Worm (Caenorhabditis elegans) whole organism, L2 larva: ENCODE measurements around the gene C04C3.6.
"Not testable (repeated sequence)": the region's sequence is repeated elsewhere in the genome, so short reads cannot be mapped to it uniquely, and the experiment has no call there.

Experiments used
- C34F6.9 ChIP-seq: fragments of 150-350 bp; optimal IDR thresholded peaks from 2 replicates; lab custom pipeline; 2014; ENCODE audit warnings: missing biosample characterization, missing genetic modification characterization
- F13H6.1 ChIP-seq: sonication (generic microtip); optimal IDR thresholded peaks from 2 replicates; lab custom pipeline; 2016; ENCODE audit warnings: missing genetic modification characterization, missing compliant biosample characterization
- R02D3.7 ChIP-seq: fragments of 150-350 bp; optimal IDR thresholded peaks from 2 replicates; lab custom pipeline; 2014; ENCODE audit warnings: missing biosample characterization, missing genetic modification characterization
- Y55F3AM.14 ChIP-seq: fragments of 200-800 bp; sonication (Bioruptor generic); optimal IDR thresholded peaks from 2 replicates; lab custom pipeline; 2018; ENCODE audit warnings: mild to moderate bottlenecking, missing genetic modification characterization, missing compliant biosample characterization
- ZK546.5 ChIP-seq: sonication (generic microtip); optimal IDR thresholded peaks from 2 replicates; lab custom pipeline; 2017; ENCODE audit warnings: missing biosample characterization, missing genetic modification characterization
- alr-1 ChIP-seq: fragments of 150-350 bp; optimal IDR thresholded peaks from 2 replicates; lab custom pipeline; 2014; ENCODE audit warnings: missing biosample characterization, missing genetic modification characterization
- aly-2 ChIP-seq: fragments of 150-350 bp; optimal IDR thresholded peaks from 2 replicates; lab custom pipeline; 2014; ENCODE audit warnings: missing biosample characterization, missing genetic modification characterization
- ama-1 ChIP-seq: fragments of 150-350 bp; optimal IDR thresholded peaks from 2 replicates; lab custom pipeline; 2018; ENCODE audit warnings: inconsistent platforms
- blmp-1 ChIP-seq: sonication (generic microtip); optimal IDR thresholded peaks from 2 replicates; lab custom pipeline; 2017; ENCODE audit warnings: missing genetic modification characterization, mild to moderate bottlenecking, missing compliant biosample characterization, antibody characterized with exemption, moderate library complexity; ENCODE audit not compliant: insufficient read depth
- ceh-16 ChIP-seq: fragments of 150-350 bp; optimal IDR thresholded peaks from 2 replicates; lab custom pipeline; 2014; ENCODE audit warnings: missing biosample characterization, missing genetic modification characterization
- ceh-82 ChIP-seq: fragments of 150-350 bp; optimal IDR thresholded peaks from 2 replicates; lab custom pipeline; 2014; ENCODE audit warnings: missing biosample characterization, missing genetic modification characterization
- crh-2 ChIP-seq: sonication (generic microtip); optimal IDR thresholded peaks from 2 replicates; lab custom pipeline; 2017; ENCODE audit warnings: missing biosample characterization, missing genetic modification characterization
- dmd-4 ChIP-seq: sonication (generic microtip); optimal IDR thresholded peaks from 2 replicates; lab custom pipeline; 2017; ENCODE audit warnings: missing biosample characterization, missing genetic modification characterization
- egl-27 ChIP-seq: sonication (generic microtip); optimal IDR thresholded peaks from 3 replicates; lab custom pipeline; 2017; ENCODE audit warnings: missing biosample characterization, missing genetic modification reagents, missing genetic modification characterization
- elt-1 ChIP-seq: fragments of 150-350 bp; optimal IDR thresholded peaks from 2 replicates; lab custom pipeline; 2014; ENCODE audit warnings: missing biosample characterization, missing genetic modification characterization
- elt-3 ChIP-seq: sonication (generic microtip); optimal IDR thresholded peaks from 2 replicates; lab custom pipeline; 2017; ENCODE audit warnings: missing biosample characterization, missing genetic modification characterization
- fos-1 ChIP-seq: fragments of 150-350 bp; optimal IDR thresholded peaks from 2 replicates; lab custom pipeline; 2014; ENCODE audit warnings: missing biosample characterization, missing genetic modification characterization
- gmeb-1 ChIP-seq: fragments of 150-350 bp; optimal IDR thresholded peaks from 2 replicates; lab custom pipeline; 2014; ENCODE audit warnings: missing biosample characterization, missing genetic modification characterization
- lin-11 ChIP-seq: fragments of 150-350 bp; sonication (generic microtip); optimal IDR thresholded peaks from 2 replicates; lab custom pipeline; 2014; ENCODE audit warnings: missing biosample characterization, missing genetic modification characterization, inconsistent platforms, mixed read lengths
- lin-13 ChIP-seq: fragments of 150-350 bp; optimal IDR thresholded peaks from 2 replicates; lab custom pipeline; 2014; ENCODE audit warnings: missing biosample characterization, missing genetic modification reagents, missing genetic modification characterization
- lin-39 ChIP-seq: fragments of 150-350 bp; optimal IDR thresholded peaks from 2 replicates; lab custom pipeline; 2014; ENCODE audit warnings: missing biosample characterization, missing genetic modification reagents, missing genetic modification characterization
- lsy-2 ChIP-seq, 2 experiments: fragments of 150-350 bp in 1 of 2; sonication (generic microtip) in 1 of 2; optimal IDR thresholded peaks; 2 replicates each; lab custom pipeline; 2014 to 2017; ENCODE audit warnings: missing biosample characterization in 2 of 2, missing genetic modification characterization in 2 of 2
- mab-5 ChIP-seq: fragments of 150-350 bp; optimal IDR thresholded peaks from 2 replicates; lab custom pipeline; 2014; ENCODE audit warnings: missing biosample characterization, missing genetic modification characterization
- mbf-1 ChIP-seq: sonication (generic microtip); optimal IDR thresholded peaks from 2 replicates; lab custom pipeline; 2017; ENCODE audit warnings: missing biosample characterization, missing genetic modification characterization
- mdl-1 ChIP-seq, 2 experiments: fragments of 150-350 bp in 1 of 2; sonication (generic microtip) in 1 of 2; optimal IDR thresholded peaks; 2 replicates each; lab custom pipeline; 2017; ENCODE audit warnings: missing biosample characterization in 2 of 2, missing genetic modification characterization in 2 of 2
- nhr-11 ChIP-seq: fragments of 150-350 bp; optimal IDR thresholded peaks from 2 replicates; lab custom pipeline; 2014; ENCODE audit warnings: missing biosample characterization, missing genetic modification characterization
- nhr-12 ChIP-seq: fragments of 150-350 bp; optimal IDR thresholded peaks from 2 replicates; lab custom pipeline; 2014; ENCODE audit warnings: missing biosample characterization, missing genetic modification characterization
- nhr-129 ChIP-seq: fragments of 150-350 bp; optimal IDR thresholded peaks from 2 replicates; lab custom pipeline; 2014; ENCODE audit warnings: missing biosample characterization, missing genetic modification characterization
- nhr-23 ChIP-seq: fragments of 150-350 bp; optimal IDR thresholded peaks from 2 replicates; lab custom pipeline; 2014; ENCODE audit warnings: missing biosample characterization, missing genetic modification reagents, missing genetic modification characterization
- nhr-237 ChIP-seq: fragments of 150-350 bp; optimal IDR thresholded peaks from 2 replicates; lab custom pipeline; 2014; ENCODE audit warnings: missing biosample characterization, missing genetic modification characterization
- nhr-25 ChIP-seq: fragments of 150-350 bp; sonication (generic microtip); optimal IDR thresholded peaks from 3 replicates; lab custom pipeline; 2014; ENCODE audit warnings: missing biosample characterization, missing genetic modification characterization
- nhr-6 ChIP-seq: fragments of 150-350 bp; optimal IDR thresholded peaks from 2 replicates; lab custom pipeline; 2014; ENCODE audit warnings: missing biosample characterization, missing genetic modification characterization
- nhr-77 ChIP-seq: fragments of 150-350 bp; optimal IDR thresholded peaks from 2 replicates; lab custom pipeline; 2014; ENCODE audit warnings: missing biosample characterization, missing genetic modification characterization
- sem-4 ChIP-seq: fragments of 150-350 bp; optimal IDR thresholded peaks from 2 replicates; lab custom pipeline; 2014; ENCODE audit warnings: missing biosample characterization, missing genetic modification reagents, missing genetic modification characterization
- skn-1 ChIP-seq: sonication (generic microtip); optimal IDR thresholded peaks from 2 replicates; lab custom pipeline; 2017; ENCODE audit warnings: missing biosample characterization, missing genetic modification characterization
- sma-3 ChIP-seq: sonication (generic microtip); optimal IDR thresholded peaks from 2 replicates; lab custom pipeline; 2016; ENCODE audit warnings: missing genetic modification reagents, missing genetic modification characterization, missing compliant biosample characterization
- sma-9 ChIP-seq, 2 experiments: fragments of 150-350 bp in 1 of 2; sonication (generic microtip) in 1 of 2; optimal IDR thresholded peaks; 2 replicates each; lab custom pipeline; 2014 to 2016; ENCODE audit warnings: missing genetic modification characterization in 2 of 2, mild to moderate bottlenecking in 1 of 2, missing biosample characterization in 1 of 2, missing compliant biosample characterization in 1 of 2, missing genetic modification reagents in 1 of 2, moderate library complexity in 1 of 2
- snpc-4 ChIP-seq: fragments of 150-350 bp; optimal IDR thresholded peaks from 2 replicates; lab custom pipeline; 2014; ENCODE audit warnings: missing biosample characterization, missing genetic modification characterization
- unc-39 ChIP-seq: fragments of 150-350 bp; optimal IDR thresholded peaks from 2 replicates; lab custom pipeline; 2014; ENCODE audit warnings: missing biosample characterization, missing genetic modification characterization
- unc-55 ChIP-seq: fragments of 150-350 bp; sonication (generic microtip); optimal IDR thresholded peaks from 3 replicates; lab custom pipeline; 2014; ENCODE audit warnings: missing biosample characterization, missing genetic modification reagents, missing genetic modification characterization
- unc-62 ChIP-seq: fragments of 150-350 bp; optimal IDR thresholded peaks from 2 replicates; lab custom pipeline; 2014; ENCODE audit warnings: missing biosample characterization, missing genetic modification reagents, missing genetic modification characterization
- zag-1 ChIP-seq: fragments of 150-350 bp; optimal IDR thresholded peaks from 2 replicates; lab custom pipeline; 2014; ENCODE audit warnings: missing biosample characterization, missing genetic modification characterization
- ztf-1 ChIP-seq: fragments of 200-800 bp; sonication (Bioruptor generic); conservative IDR thresholded peaks from 2 replicates; pipeline ENCODE4 v1.3.6; 2022; ENCODE audit warnings: missing genetic modification characterization, missing compliant biosample characterization
- ztf-11 ChIP-seq: sonication (generic microtip); optimal IDR thresholded peaks from 2 replicates; lab custom pipeline; 2017; ENCODE audit warnings: missing biosample characterization, missing genetic modification characterization
- ztf-4 ChIP-seq: fragments of 150-350 bp; optimal IDR thresholded peaks from 2 replicates; lab custom pipeline; 2014; ENCODE audit warnings: missing biosample characterization, missing genetic modification characterization

C04C3.6 gene

ce11 chrIV:3389999-3390398 lies 32.4 kb downstream of the C04C3.6 start, which contains the start of gene B0546.5:
Gene B0546.5 (minus strand): TSS chrIV:3390099.
- not testable (repeated sequence) for TF ChIP-seq Y55F3AM.14 (GFP tag; lab: Kevin White, UChicago); unc-55 (GFP tag; lab: Kevin White, UChicago); elt-1

- TF ChIP-seq lsy-2 (tag; optimal IDR thresholded peaks at IDR 0.05; lab: Kevin White, UChicago) (peak in 1 of 2 experiments; percentile 6), ama-1 (lab: Kevin White, UChicago) (peak; percentile 53), ceh-82 (tag; lab: Kevin White, UChicago) (no peak), crh-2 (peak; percentile 9)
Measured at ce11 chrIV:3386504-3387290, 35.7 kb downstream of the C04C3.6 start.

DNA sequence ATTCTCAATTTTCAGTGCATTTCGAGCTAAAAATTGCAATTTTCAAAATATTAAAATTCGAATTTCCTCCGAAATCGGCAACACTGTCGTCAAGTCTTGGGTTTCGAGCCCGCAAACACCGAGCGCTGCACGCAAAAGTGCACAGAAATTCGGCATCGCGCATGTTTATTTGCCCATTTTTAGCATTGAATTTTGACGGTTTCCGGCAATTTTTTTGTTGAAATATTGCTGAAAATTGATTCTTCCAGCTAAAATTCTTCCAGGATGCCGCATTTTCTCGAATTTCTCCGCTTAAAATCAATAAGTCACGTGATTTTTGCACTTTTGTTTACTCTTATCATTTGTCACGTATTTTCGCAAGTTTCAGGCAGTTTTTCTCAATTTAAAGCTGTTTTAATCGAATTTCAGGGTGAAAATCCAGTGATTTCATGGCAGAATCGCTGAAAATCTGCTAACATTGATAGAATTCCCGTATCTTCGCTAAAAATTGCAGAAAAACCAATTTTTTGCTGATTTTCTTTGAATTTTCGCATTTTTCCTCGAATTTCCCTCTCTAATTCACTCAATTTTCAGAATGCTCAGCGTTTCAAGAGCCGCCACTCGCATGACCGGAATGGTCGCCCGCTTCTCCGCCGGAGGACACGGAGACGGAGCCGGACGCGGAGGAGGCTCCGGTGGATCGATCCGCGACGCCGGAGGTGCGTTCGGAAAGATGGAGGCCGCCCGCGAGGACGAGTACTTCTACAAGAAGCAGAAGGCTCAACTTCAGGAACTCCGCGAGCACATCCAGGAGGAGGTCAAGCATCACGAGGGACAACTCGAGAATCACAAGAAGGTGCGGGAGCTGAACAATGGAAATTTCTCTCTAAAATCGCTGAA lies 36.8 kb downstream of the C04C3.6 start, which contains the start of gene mai-2:
mai-2 (plus strand) TSS at position 574 of the 879 bp plus-strand sequence.
- peak; percentile 51 for TF ChIP-seq F13H6.1 (tag; lab: Kevin White, UChicago)
- peak; percentile 39 for TF ChIP-seq ztf-4
- no peak for TF ChIP-seq ztf-11 (tag; lab: Kevin White, UChicago)
- no peak for TF ChIP-seq zag-1 (tag; lab: Kevin White, UChicago)
- TF ChIP-seq mab-5 (tag; lab: Kevin White, UChicago) = no peak
- peak; percentile 52 for TF ChIP-seq ama-1 (lab: Kevin White, UChicago)
- TF ChIP-seq unc-62 (GFP tag; lab: Kevin White, UChicago) = no peak
- peak; percentile 51 for TF ChIP-seq lin-13 (GFP tag; lab: Kevin White, UChicago)
- peak; percentile 90 for TF ChIP-seq gmeb-1 (tag; lab: Kevin White, UChicago)
- peak in 1 of 2 experiments; percentile 16 for TF ChIP-seq mdl-1 (tag; optimal IDR thresholded peaks at IDR 0.05; lab: Kevin White, UChicago)
- TF ChIP-seq fos-1 (tag; lab: Kevin White, UChicago) = no peak
- no peak for TF ChIP-seq R02D3.7 (tag; lab: Kevin White, UChicago)
- TF ChIP-seq elt-1 = no peak
- TF ChIP-seq nhr-12 (tag; lab: Kevin White, UChicago) = no peak
- TF ChIP-seq lsy-2 (tag; optimal IDR thresholded peaks at IDR 0.05; lab: Kevin White, UChicago) = peak; percentile 75 to 81
- TF ChIP-seq sma-9 (GFP tag; optimal IDR thresholded peaks at IDR 0.05; lab: Kevin White, UChicago) = peak; percentile 25
- TF ChIP-seq sma-9 (tag; optimal IDR thresholded peaks at IDR 0.05; lab: Kevin White, UChicago) = no peak
- peak; percentile 54 for TF ChIP-seq crh-2
- no peak for TF ChIP-seq snpc-4
- no peak for TF ChIP-seq lin-39
- no peak for TF ChIP-seq ceh-82 (tag; lab: Kevin White, UChicago)
- TF ChIP-seq blmp-1 (tag; lab: Kevin White, UChicago) = peak; percentile 42
- no peak for TF ChIP-seq ztf-1 (GFP tag; lab: Robert Waterston, UW)
- TF ChIP-seq nhr-6 (tag; lab: Kevin White, UChicago) = no peak
- peak; percentile 63 for TF ChIP-seq sma-3
- no peak for TF ChIP-seq ZK546.5 (tag; lab: Kevin White, UChicago)
- no peak for TF ChIP-seq ceh-16
- TF ChIP-seq nhr-25 (tag; lab: Kevin White, UChicago) = peak; percentile 20
- no peak for TF ChIP-seq aly-2 (tag; lab: Kevin White, UChicago)
- TF ChIP-seq dmd-4 (tag; lab: Kevin White, UChicago) = no peak
- no peak for TF ChIP-seq nhr-77 (tag; lab: Kevin White, UChicago)
- no peak for TF ChIP-seq nhr-23 (tag; lab: Kevin White, UChicago)
- TF ChIP-seq unc-39 = no peak
- peak; percentile 82 for TF ChIP-seq unc-55 (GFP tag; lab: Kevin White, UChicago)
- TF ChIP-seq sem-4 (tag; lab: Kevin White, UChicago) = peak; percentile 8
- TF ChIP-seq elt-3 (tag; lab: Kevin White, UChicago) = no peak
- TF ChIP-seq mbf-1 (tag; lab: Kevin White, UChicago) = no peak
- peak; percentile 48 for TF ChIP-seq lin-11 (tag; lab: Kevin White, UChicago)
- TF ChIP-seq Y55F3AM.14 (GFP tag; lab: Kevin White, UChicago) = no peak
- TF ChIP-seq egl-27 (tag; lab: Kevin White, UChicago) = no peak
- TF ChIP-seq nhr-11 (tag; lab: Kevin White, UChicago) = no peak
- TF ChIP-seq nhr-129 = peak; percentile 51
- no peak for TF ChIP-seq skn-1 (tag; lab: Kevin White, UChicago)
- TF ChIP-seq C34F6.9 (tag; lab: Kevin White, UChicago) = peak; percentile 76
- TF ChIP-seq nhr-237 (tag; lab: Kevin White, UChicago) = no peak
- no peak for TF ChIP-seq alr-1 (tag; lab: Kevin White, UChicago)
